Fruit fly (Drosophila melanogaster) whole organism, embryonic: ENCODE data around the gene mRpL15.

ENCODE experiments used
- ATbp ChIP-seq: fragments of 200-800 bp; sonication (Bioruptor generic); optimal IDR thresholded peaks from 2 replicates; lab custom pipeline; 2017; ENCODE audit warnings: missing biosample characterization, mild to moderate bottlenecking, missing genetic modification characterization, missing genetic modification reagents
- Antp ChIP-seq: fragments of 200-800 bp; sonication (Bioruptor generic); optimal IDR thresholded peaks from 3 replicates; lab custom pipeline; 2016; ENCODE audit warnings: missing biosample characterization, missing genetic modification characterization
- CG1024 ChIP-seq: fragments of 200-800 bp; sonication (Bioruptor generic); IDR thresholded peaks from 2 replicates; pipeline ENCODE4 v1.3.6; 2022; ENCODE audit warnings: missing biosample characterization, missing genetic modification characterization
- CG10431 ChIP-seq: fragments of 200-800 bp; sonication (Bioruptor generic); optimal IDR thresholded peaks from 3 replicates; lab custom pipeline; 2018; ENCODE audit warnings: missing biosample characterization, mild to moderate bottlenecking, missing genetic modification characterization
- CG11085 ChIP-seq: fragments of 200-800 bp; sonication (Bioruptor generic); IDR thresholded peaks from 2 replicates; pipeline ENCODE4 v1.3.6; 2022; ENCODE audit warnings: missing biosample characterization, missing genetic modification characterization
- CG12769 ChIP-seq: fragments of 200-800 bp; sonication (Bioruptor generic); optimal IDR thresholded peaks from 2 replicates; lab custom pipeline; 2019; ENCODE audit warnings: missing biosample characterization, mild to moderate bottlenecking, missing genetic modification characterization, moderate library complexity
- CG14667 ChIP-seq: fragments of 200-800 bp; sonication (Bioruptor generic); IDR thresholded peaks from 2 replicates; pipeline ENCODE4 v1.3.6; 2022; ENCODE audit warnings: missing biosample characterization, missing genetic modification characterization
- CG15514 ChIP-seq: fragments of 200-800 bp; sonication (Bioruptor generic); optimal IDR thresholded peaks from 3 replicates; lab custom pipeline; 2017; ENCODE audit warnings: missing biosample characterization, missing genetic modification characterization, mild to moderate bottlenecking, moderate library complexity, missing genetic modification reagents
- CG16779 ChIP-seq: fragments of 200-800 bp; sonication (Bioruptor generic); IDR thresholded peaks from 2 replicates; pipeline ENCODE4 v1.3.6; 2022; ENCODE audit warnings: missing biosample characterization, missing genetic modification characterization
- CG2129 ChIP-seq: fragments of 200-800 bp; sonication (Bioruptor generic); IDR thresholded peaks from 2 replicates; pipeline ENCODE4 v1.3.6; 2022; ENCODE audit warnings: missing biosample characterization, missing genetic modification characterization; ENCODE audit not compliant: partially characterized antibody
- CG31224 ChIP-seq: fragments of 200-800 bp; sonication (Bioruptor generic); IDR thresholded peaks from 2 replicates; pipeline ENCODE4 v1.3.6; 2022; ENCODE audit warnings: missing biosample characterization, missing genetic modification characterization
- CG32532 ChIP-seq: fragments of 200-800 bp; sonication (Bioruptor generic); IDR thresholded peaks from 2 replicates; pipeline ENCODE4 v1.3.6; 2022; ENCODE audit warnings: missing biosample characterization, missing genetic modification characterization
- CG43689 ChIP-seq: fragments of 200-800 bp; sonication (Bioruptor generic); IDR thresholded peaks from 2 replicates; pipeline ENCODE4 v1.3.6; 2022; ENCODE audit warnings: missing biosample characterization, missing genetic modification characterization
- CG4707 ChIP-seq: fragments of 200-800 bp; sonication (Bioruptor generic); optimal IDR thresholded peaks from 2 replicates; lab custom pipeline; 2018; ENCODE audit warnings: missing biosample characterization, mild to moderate bottlenecking, missing genetic modification characterization, moderate library complexity
- CG6254 ChIP-seq: fragments of 200-800 bp; sonication (Bioruptor generic); optimal IDR thresholded peaks from 3 replicates; lab custom pipeline; 2017; ENCODE audit warnings: mild to moderate bottlenecking, missing biosample characterization, missing genetic modification reagents, missing genetic modification characterization
- CG8924 ChIP-seq: fragments of 200-800 bp; optimal IDR thresholded peaks from 3 replicates; lab custom pipeline; 2019; ENCODE audit warnings: missing biosample characterization, mild to moderate bottlenecking, missing genetic modification characterization, moderate library complexity
- CG9797 ChIP-seq: fragments of 200-800 bp; sonication (Bioruptor generic); optimal IDR thresholded peaks from 3 replicates; lab custom pipeline; 2018; ENCODE audit warnings: missing biosample characterization, mild to moderate bottlenecking, missing genetic modification characterization
- Camta ChIP-seq: fragments of 200-800 bp; sonication (Bioruptor generic); optimal IDR thresholded peaks from 2 replicates; lab custom pipeline; 2016; ENCODE audit warnings: missing biosample characterization, missing genetic modification characterization
- Dek ChIP-seq: fragments of 200-800 bp; sonication (Bioruptor generic); optimal IDR thresholded peaks from 3 replicates; lab custom pipeline; 2019; ENCODE audit warnings: missing biosample characterization, mild to moderate bottlenecking, missing genetic modification characterization, moderate library complexity
- Doc3 ChIP-seq: fragments of 200-800 bp; sonication (Bioruptor generic); IDR thresholded peaks from 3 replicates; pipeline ENCODE4 v1.3.6; 2022; ENCODE audit warnings: missing biosample characterization, missing genetic modification characterization; ENCODE audit not compliant: partially characterized antibody
- Elba2 ChIP-seq: fragments of 200-800 bp; sonication (Bioruptor generic); optimal IDR thresholded peaks from 3 replicates; lab custom pipeline; 2016; ENCODE audit warnings: missing biosample characterization, missing genetic modification characterization
- Fer3 ChIP-seq: fragments of 200-800 bp; sonication (Bioruptor generic); optimal IDR thresholded peaks from 2 replicates; lab custom pipeline; 2018; ENCODE audit warnings: missing biosample characterization, mild to moderate bottlenecking, missing genetic modification characterization, moderate library complexity
- Hand ChIP-seq: fragments of 200-800 bp; sonication (Bioruptor generic); optimal IDR thresholded peaks from 2 replicates; lab custom pipeline; 2017; ENCODE audit warnings: mild to moderate bottlenecking, missing biosample characterization, missing genetic modification reagents, missing genetic modification characterization
- Hey ChIP-seq: fragments of 200-800 bp; sonication (Bioruptor generic); optimal IDR thresholded peaks from 3 replicates; lab custom pipeline; 2018; ENCODE audit warnings: missing biosample characterization, mild to moderate bottlenecking, missing genetic modification characterization
- Kr ChIP-seq: fragments of 200-800 bp; sonication (Bioruptor generic); optimal IDR thresholded peaks from 2 replicates; lab custom pipeline; 2017; ENCODE audit warnings: missing biosample characterization, mild to moderate bottlenecking, missing genetic modification characterization
- Mad ChIP-seq: fragments of 200-800 bp; sonication (Bioruptor generic); optimal IDR thresholded peaks from 2 replicates; lab custom pipeline; 2016; ENCODE audit warnings: missing biosample characterization, missing genetic modification characterization
- Rfx ChIP-seq: fragments of 200-800 bp; sonication (Bioruptor generic); IDR thresholded peaks from 2 replicates; pipeline ENCODE4 v1.3.6; 2022; ENCODE audit warnings: missing biosample characterization, missing genetic modification characterization
- Side ChIP-seq: fragments of 200-800 bp; sonication (Bioruptor generic); optimal IDR thresholded peaks from 2 replicates; lab custom pipeline; 2016; ENCODE audit warnings: missing biosample characterization, missing genetic modification characterization
- Six4 ChIP-seq: fragments of 200-800 bp; sonication (Bioruptor generic); optimal IDR thresholded peaks from 2 replicates; lab custom pipeline; 2016; ENCODE audit warnings: missing biosample characterization, missing genetic modification characterization
- TFAM ChIP-seq: fragments of 200-800 bp; sonication (Bioruptor generic); optimal IDR thresholded peaks from 2 replicates; lab custom pipeline; 2017; ENCODE audit warnings: missing biosample characterization, missing genetic modification characterization, inconsistent platforms
- Taf1 ChIP-seq: fragments of 200-800 bp; sonication (Bioruptor generic); IDR thresholded peaks from 2 replicates; pipeline ENCODE4 v1.3.6; 2022; ENCODE audit warnings: missing biosample characterization, missing genetic modification characterization
- YL-1 ChIP-seq: fragments of 200-800 bp; sonication (Bioruptor generic); optimal IDR thresholded peaks from 3 replicates; lab custom pipeline; 2017; ENCODE audit warnings: missing biosample characterization, mild to moderate bottlenecking, missing genetic modification characterization
- ara ChIP-seq: fragments of 200-800 bp; sonication (Bioruptor generic); IDR thresholded peaks from 2 replicates; pipeline ENCODE4 v1.3.6; 2022; ENCODE audit warnings: missing biosample characterization, missing genetic modification characterization
- bsh ChIP-seq, 2 experiments: fragments of 200-800 bp; sonication (Bioruptor generic); optimal IDR thresholded peaks; 2 replicates each; lab custom pipeline; 2017 to 2018; ENCODE audit warnings: mild to moderate bottlenecking in 2 of 2, missing biosample characterization in 2 of 2, missing genetic modification characterization in 2 of 2, moderate library complexity in 1 of 2
- da ChIP-seq: fragments of 200-800 bp; sonication (Bioruptor generic); optimal IDR thresholded peaks from 2 replicates; lab custom pipeline; 2016; ENCODE audit warnings: missing biosample characterization, missing genetic modification characterization
- eve ChIP-seq, 2 experiments: fragments of >200 bp; optimal IDR thresholded peaks; 2 replicates each; lab custom pipeline; 2017; ENCODE audit warnings: missing biosample characterization in 2 of 2, missing genetic modification characterization in 2 of 2
- fd102C ChIP-seq: fragments of 200-800 bp; sonication (Bioruptor generic); optimal IDR thresholded peaks from 2 replicates; lab custom pipeline; 2018; ENCODE audit warnings: missing biosample characterization, mild to moderate bottlenecking, missing genetic modification characterization, moderate library complexity
- fd64A ChIP-seq: fragments of 200-800 bp; sonication (Bioruptor generic); optimal IDR thresholded peaks from 3 replicates; lab custom pipeline; 2018; ENCODE audit warnings: missing biosample characterization, mild to moderate bottlenecking, missing genetic modification characterization
- hth ChIP-seq: fragments of >200 bp; optimal IDR thresholded peaks from 2 replicates; lab custom pipeline; 2017; ENCODE audit warnings: inconsistent platforms
- lola ChIP-seq, 3 experiments: fragments of >200 bp in 2 of 3; fragments of 200-800 bp in 1 of 3; sonication (Bioruptor generic) in 1 of 3; optimal IDR thresholded peaks; 2 replicates each; lab custom pipeline; 2017 to 2019; ENCODE audit warnings: missing biosample characterization in 3 of 3, missing genetic modification characterization in 3 of 3, mild to moderate bottlenecking in 1 of 3, moderate library complexity in 1 of 3
- luna ChIP-seq: fragments of 200-800 bp; sonication (Bioruptor generic); optimal IDR thresholded peaks from 2 replicates; lab custom pipeline; 2016; ENCODE audit warnings: missing biosample characterization, missing genetic modification characterization
- mam ChIP-seq: fragments of 200-800 bp; sonication (Bioruptor generic); optimal IDR thresholded peaks from 3 replicates; lab custom pipeline; 2016; ENCODE audit warnings: missing biosample characterization, missing genetic modification characterization
- mld ChIP-seq: fragments of 200-800 bp; sonication (Bioruptor generic); IDR thresholded peaks from 3 replicates; pipeline ENCODE4 v1.3.6; 2022; ENCODE audit warnings: missing biosample characterization, missing genetic modification characterization; ENCODE audit not compliant: partially characterized antibody
- odd ChIP-seq: fragments of 200-800 bp; sonication (Bioruptor generic); optimal IDR thresholded peaks from 2 replicates; lab custom pipeline; 2017; ENCODE audit warnings: missing biosample characterization, mild to moderate bottlenecking, missing genetic modification characterization
- psq ChIP-seq: fragments of 200-800 bp; sonication (Bioruptor generic); optimal IDR thresholded peaks from 2 replicates; lab custom pipeline; 2017; ENCODE audit warnings: missing biosample characterization, missing genetic modification characterization
- sens ChIP-seq: fragments of 200-800 bp; sonication (Bioruptor generic); peaks from one replicate; lab custom pipeline; 2016; ENCODE audit warnings: missing biosample characterization, missing genetic modification characterization
- sim ChIP-seq: fragments of 200-800 bp; sonication (Bioruptor generic); IDR thresholded peaks from 2 replicates; pipeline ENCODE4 v1.3.6; 2022; ENCODE audit warnings: missing biosample characterization, missing genetic modification characterization
- vnd ChIP-seq: fragments of 200-800 bp; sonication (Bioruptor generic); IDR thresholded peaks from 3 replicates; pipeline ENCODE4 v1.3.6; 2022; ENCODE audit warnings: missing biosample characterization, missing genetic modification characterization; ENCODE audit not compliant: partially characterized antibody
- vvl ChIP-seq: fragments of 200-800 bp; sonication (Bioruptor generic); IDR thresholded peaks from 2 replicates; pipeline ENCODE4 v1.3.6; 2022; ENCODE audit warnings: missing biosample characterization, missing genetic modification characterization
- wdn ChIP-seq: fragments of 200-800 bp; sonication (Bioruptor generic); IDR thresholded peaks from 2 replicates; pipeline ENCODE4 v1.3.6; 2022; ENCODE audit warnings: missing biosample characterization, missing genetic modification characterization
- zen2 ChIP-seq: fragments of 200-800 bp; sonication (Bioruptor generic); IDR thresholded peaks from 3 replicates; pipeline ENCODE4 v1.3.6; 2022; ENCODE audit warnings: missing biosample characterization, missing genetic modification characterization; ENCODE audit not compliant: partially characterized antibody
- zfh2 ChIP-seq: fragments of 200-800 bp; sonication (Bioruptor generic); optimal IDR thresholded peaks from 2 replicates; lab custom pipeline; 2016; ENCODE audit warnings: missing biosample characterization, missing genetic modification characterization

The mRpL15 gene

dm6 chr3L:20432297-20432696, 3.7 kb downstream of the mRpL15 start, which contains the start of the genes Las and Psn:
Gene Las, minus strand, starts transcription at chr3L:20432361.
Gene Psn, plus strand, starts transcription at chr3L:20432468.
- no peak for TF ChIP-seq Kr (GFP tag; lab: Kevin White, UChicago)
- no peak for TF ChIP-seq Six4 (GFP tag; lab: Kevin White, UChicago)
- TF ChIP-seq CG6254 = no peak
- no peak for TF ChIP-seq CG32532
- no peak for TF ChIP-seq da (GFP tag; lab: Kevin White, UChicago)
- TF ChIP-seq luna (GFP tag; lab: Kevin White, UChicago) = no peak
- TF ChIP-seq bsh (GFP tag; optimal IDR thresholded peaks at IDR 0.05; lab: Kevin White, UChicago) = no peak
- no peak for TF ChIP-seq eve (GFP tag; optimal IDR thresholded peaks at IDR 0.05; lab: Kevin White, UChicago)
- no peak for TF ChIP-seq Mad (GFP tag; lab: Kevin White, UChicago)
- no peak for TF ChIP-seq ATbp (GFP tag; lab: Kevin White, UChicago)
- TF ChIP-seq CG16779 (GFP tag; lab: Robert Waterston, UW) = no peak
- peak; percentile 65 for TF ChIP-seq CG9797
- no peak for TF ChIP-seq mld (GFP tag; lab: Robert Waterston, UW)
- no peak for TF ChIP-seq CG4707 (GFP tag; lab: Kevin White, UChicago)
- TF ChIP-seq TFAM (GFP tag; lab: Kevin White, UChicago) = no peak
- TF ChIP-seq Dek (tag; lab: Kevin White, UChicago) = no peak
- no peak for TF ChIP-seq CG11085 (GFP tag; lab: Robert Waterston, UW)
- no peak for TF ChIP-seq Camta
- TF ChIP-seq Antp (GFP tag; lab: Kevin White, UChicago) = no peak
- no peak for TF ChIP-seq CG31224
- no peak for TF ChIP-seq fd64A (GFP tag; lab: Kevin White, UChicago)
- TF ChIP-seq CG10431 (GFP tag; lab: Kevin White, UChicago) = no peak
- no peak for TF ChIP-seq wdn (GFP tag; lab: Robert Waterston, UW)
- TF ChIP-seq sens = peak; percentile 88
- TF ChIP-seq odd (GFP tag; lab: Kevin White, UChicago) = no peak
- no peak for TF ChIP-seq ara
- TF ChIP-seq YL-1 = peak; percentile 80
- no peak for TF ChIP-seq Rfx (GFP tag; lab: Robert Waterston, UW)
- TF ChIP-seq mam (GFP tag; lab: Kevin White, UChicago) = no peak
- TF ChIP-seq Side (GFP tag; lab: Kevin White, UChicago) = no peak
- TF ChIP-seq CG1024 (GFP tag; lab: Robert Waterston, UW) = no peak
- 0 out of 2 replicates have a peak, but pooled peaks have one; percentile 36 for TF ChIP-seq CG2129 (GFP tag; lab: Robert Waterston, UW)
- no peak for TF ChIP-seq psq
- no peak for TF ChIP-seq Hand
- TF ChIP-seq zfh2 = peak; percentile 27
- TF ChIP-seq Elba2 (GFP tag; lab: Kevin White, UChicago) = no peak
- TF ChIP-seq vvl = peak; percentile 32; the same call in 1 of the 2 replicates
- TF ChIP-seq CG14667 (GFP tag; lab: Robert Waterston, UW) = no peak
- no peak for TF ChIP-seq hth (lab: Kevin White, UChicago)
- TF ChIP-seq Doc3 (GFP tag; lab: Robert Waterston, UW) = peak; percentile 69
- TF ChIP-seq CG12769 = no peak
- peak; percentile 55; the same call in 1 of the 3 replicates for TF ChIP-seq vnd (GFP tag; lab: Robert Waterston, UW)
- TF ChIP-seq Hey (tag; lab: Kevin White, UChicago) = no peak
- no peak for TF ChIP-seq sim (GFP tag; lab: Robert Waterston, UW)
- no peak for TF ChIP-seq lola (GFP tag; optimal IDR thresholded peaks at IDR 0.05; lab: Kevin White, UChicago)
- TF ChIP-seq fd102C (GFP tag; lab: Kevin White, UChicago) = no peak
- no peak for TF ChIP-seq CG43689 (GFP tag; lab: Robert Waterston, UW)
- TF ChIP-seq CG8924 = peak; percentile 18
- TF ChIP-seq Taf1 = no peak
- peak; percentile 20 for TF ChIP-seq CG15514 (GFP tag; lab: Kevin White, UChicago)
- TF ChIP-seq zen2 = no peak; the same call in 2 of the 3 replicates
- no peak for TF ChIP-seq Fer3
